Worm (Caenorhabditis elegans) whole organism, late embryonic: ENCODE measurements around the gene rom-2.

ENCODE experiments used
- ama-1 ChIP-seq: fragments of 150-350 bp; optimal IDR thresholded peaks from 2 replicates; lab custom pipeline; 2014
- fkh-10 ChIP-seq: fragments of 150-350 bp; optimal IDR thresholded peaks from 2 replicates; lab custom pipeline; 2014; ENCODE audit warnings: missing biosample characterization, missing genetic modification reagents, missing genetic modification characterization
- nhr-11 ChIP-seq: fragments of 150-350 bp; optimal IDR thresholded peaks from 2 replicates; lab custom pipeline; 2014; ENCODE audit warnings: missing biosample characterization, missing genetic modification characterization

DNA sequence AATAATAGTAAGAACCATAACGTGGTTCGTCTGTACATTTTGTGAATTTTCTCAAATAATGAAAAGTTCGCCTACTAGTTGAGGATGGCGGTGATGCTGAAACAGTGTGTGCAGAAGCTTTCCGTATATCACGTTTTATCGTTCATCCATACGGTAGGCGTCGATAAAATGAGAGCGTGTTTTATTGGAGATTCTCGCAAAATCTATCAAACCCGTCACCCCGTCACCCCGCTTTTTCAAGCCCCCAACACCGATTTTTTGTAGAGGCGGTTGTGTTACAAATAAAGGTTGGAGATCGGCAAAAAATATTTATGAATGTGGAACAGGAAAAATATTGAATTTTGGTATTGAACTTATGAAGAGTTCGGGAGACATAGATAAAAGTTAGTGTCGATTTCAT, 13.2 kb upstream of the rom-2 start, which contains the start of gene clec-161:
- TF ChIP-seq nhr-11 (no peak), fkh-10 (no peak), ama-1 (no peak)
